Worm (Caenorhabditis elegans) whole organism, early embryonic: Measurements from ENCODE around the gene ZK1307.7.

ENCODE experiments used
- B0310.2 ChIP-seq: sonication (generic microtip); optimal IDR thresholded peaks from 2 replicates; lab custom pipeline; 2016; ENCODE audit warnings: mild to moderate bottlenecking, missing genetic modification characterization, missing compliant biosample characterization
- ama-1 ChIP-seq: fragments of 150-350 bp; optimal IDR thresholded peaks from 2 replicates; lab custom pipeline; 2014
- tbx-11 ChIP-seq: fragments of 200-800 bp; sonication (Bioruptor generic); IDR thresholded peaks from 2 replicates; pipeline ENCODE4 v1.3.6; 2022; ENCODE audit warnings: missing genetic modification characterization, missing compliant biosample characterization

ce11 chrII:9671308-9671707 lies 34.9 kb downstream of the ZK1307.7 start, which contains the start of gene ZK1320.7:
- TF ChIP-seq B0310.2 (no peak), ama-1 (no peak), tbx-11 (GFP tag; lab: Robert Waterston, UW) (no peak)
